Worm (Caenorhabditis elegans): Measurements from ENCODE around the gene cal-5.

ce11 chrX:5086212-5086611 is 8.5 kb upstream of the cal-5 start:
- TF ChIP-seq nhr-77 (tag; optimal IDR thresholded peaks at IDR 0.05), result no peak
- TF ChIP-seq tbx-2 (tag; optimal IDR thresholded peaks at IDR 0.05), result no peak
- no peak for TF ChIP-seq ceh-82 (tag; optimal IDR thresholded peaks at IDR 0.05)
- no peak for TF ChIP-seq pqm-1 (tag; optimal IDR thresholded peaks at IDR 0.05)
- peak; percentile 0 for TF ChIP-seq snpc-4 (tag; optimal IDR thresholded peaks at IDR 0.05)

Data from whole organism, L3 larva.